Fruit fly (Drosophila melanogaster): ENCODE results near the gene CG13895.

CG13895 gene

dm6 chr3L:696404-697054 lies 11.5 kb downstream of the CG13895 start (continued):
- peak; percentile 91 for TF ChIP-seq CG14050 (GFP tag; IDR thresholded peaks at IDR 0.05)
- TF ChIP-seq crol (GFP tag; IDR thresholded peaks at IDR 0.05) = peak; percentile 65; the same call in 1 of the 2 replicates
- TF ChIP-seq Gsc (GFP tag; IDR thresholded peaks at IDR 0.05) = peak; percentile 87
- TF ChIP-seq CG3281 (GFP tag; optimal IDR thresholded peaks at IDR 0.05) = peak; percentile 95
- TF ChIP-seq CG17328 (GFP tag; IDR thresholded peaks at IDR 0.05) = peak; percentile 97
- peak; percentile 51 for TF ChIP-seq mam (GFP tag; optimal IDR thresholded peaks at IDR 0.05)
- TF ChIP-seq ab (GFP tag; optimal IDR thresholded peaks at IDR 0.05) = peak; percentile 18
- no peak for TF ChIP-seq tna (GFP tag; IDR thresholded peaks at IDR 0.05; ENCODE audit: partially characterized antibody)
- no peak for TF ChIP-seq lov (optimal IDR thresholded peaks at IDR 0.05)
- TF ChIP-seq lov (GFP tag; IDR thresholded peaks at IDR 0.05) = peak; percentile 96
- peak; percentile 93 for TF ChIP-seq ase (GFP tag; IDR thresholded peaks at IDR 0.05)
- TF ChIP-seq Blimp-1 (GFP tag; optimal IDR thresholded peaks at IDR 0.05) = peak; percentile 95
- peak; percentile 92 for TF ChIP-seq sqz (GFP tag; optimal IDR thresholded peaks at IDR 0.05)
- TF ChIP-seq HLH54F (GFP tag; optimal IDR thresholded peaks at IDR 0.05) = peak; percentile 54
- TF ChIP-seq CG10147 (GFP tag; optimal IDR thresholded peaks at IDR 0.05) = peak; percentile 94
- TF ChIP-seq CG12071 (GFP tag; optimal IDR thresholded peaks at IDR 0.05) = peak; percentile 93
- TF ChIP-seq CG4328 (GFP tag; optimal IDR thresholded peaks at IDR 0.05) = peak; percentile 74
- TF ChIP-seq Asciz (GFP tag; optimal IDR thresholded peaks at IDR 0.05) = peak; percentile 95
- TF ChIP-seq CG6683 (GFP tag; optimal IDR thresholded peaks at IDR 0.05) = peak; percentile 90
- peak; percentile 90 for TF ChIP-seq twi (tag; optimal IDR thresholded peaks at IDR 0.05)
- TF ChIP-seq MTF-1 (GFP tag; optimal IDR thresholded peaks at IDR 0.05; ENCODE audit: borderline replicate concordance) = peak; percentile 93
- peak; percentile 97 for TF ChIP-seq CG11504 (tag; optimal IDR thresholded peaks at IDR 0.05)
- TF ChIP-seq ems (GFP tag; optimal IDR thresholded peaks at IDR 0.05) = peak; percentile 92
- TF ChIP-seq CG14441 (GFP tag; IDR thresholded peaks at IDR 0.05) = peak; percentile 96
- TF ChIP-seq CG7963 (GFP tag; IDR thresholded peaks at IDR 0.05; ENCODE audit: partially characterized antibody) = no peak
- peak; percentile 85 for TF ChIP-seq CG10431 (GFP tag; optimal IDR thresholded peaks at IDR 0.05)
- peak; percentile 99 for TF ChIP-seq Xrp1 (GFP tag; IDR thresholded peaks at IDR 0.05)
- TF ChIP-seq eve (GFP tag; optimal IDR thresholded peaks at IDR 0.05) = no peak
- TF ChIP-seq Dp (GFP tag; optimal IDR thresholded peaks at IDR 0.05) = peak; percentile 12
- peak; percentile 77 for TF ChIP-seq Nf-YC (tag; optimal IDR thresholded peaks at IDR 0.05)
- TF ChIP-seq CG10267 (tag; optimal IDR thresholded peaks at IDR 0.05) = peak; percentile 94
- peak; percentile 80 for TF ChIP-seq CG1603 (tag; optimal IDR thresholded peaks at IDR 0.05)
- no peak for TF ChIP-seq Lpt (GFP tag; optimal IDR thresholded peaks at IDR 0.05)
- peak in 1 of 2 experiments; percentile 28 for TF ChIP-seq tll (GFP tag; optimal IDR thresholded peaks at IDR 0.05)
- TF ChIP-seq CG8944 (GFP tag; optimal IDR thresholded peaks at IDR 0.05) = peak; percentile 59
- peak; percentile 93 for TF ChIP-seq sim (GFP tag; IDR thresholded peaks at IDR 0.05)
- TF ChIP-seq CG8765 (GFP tag; IDR thresholded peaks at IDR 0.05) = peak; percentile 96
- peak; percentile 82 for TF ChIP-seq Jarid2 (GFP tag; optimal IDR thresholded peaks at IDR 0.05)
- peak; percentile 97 for TF ChIP-seq CG6813 (GFP tag; optimal IDR thresholded peaks at IDR 0.05)
- TF ChIP-seq Adf1 (GFP tag; IDR thresholded peaks at IDR 0.05) = peak; percentile 48
- TF ChIP-seq CG15514 (GFP tag; optimal IDR thresholded peaks at IDR 0.05) = peak; percentile 88
- TF ChIP-seq CG42726 (GFP tag; IDR thresholded peaks at IDR 0.05; ENCODE audit: partially characterized antibody) = no peak
- TF ChIP-seq CG9215 (GFP tag; IDR thresholded peaks at IDR 0.05) = peak; percentile 88
- peak; percentile 95 for TF ChIP-seq Optix (GFP tag; IDR thresholded peaks at IDR 0.05)
- TF ChIP-seq Atf6 (GFP tag; IDR thresholded peaks at IDR 0.05) = peak; percentile 94
- peak; percentile 35 for TF ChIP-seq CHES-1-like (GFP tag; optimal IDR thresholded peaks at IDR 0.05)
- TF ChIP-seq CG4854 (GFP tag; optimal IDR thresholded peaks at IDR 0.05) = peak; percentile 81
- no peak for TF ChIP-seq pita (GFP tag; optimal IDR thresholded peaks at IDR 0.05)
- peak; percentile 36 for TF ChIP-seq zfh2 (GFP tag; optimal IDR thresholded peaks at IDR 0.05)

All from whole organism, embryonic.